Fruit fly (Drosophila melanogaster): ENCODE measurements around the gene CG7365.

Gene CG7365

dm6 chr3L:20127281-20127680 lies at the start of gene CG7365:
Gene CG7365, minus strand, starts transcription at chr3L:20127381.
- TF ChIP-seq CG8478 (optimal IDR thresholded peaks at IDR 0.05) (no peak), usp (GFP tag; optimal IDR thresholded peaks at IDR 0.05) (no peak), EcR (GFP tag; optimal IDR thresholded peaks at IDR 0.05) (no peak), Dll (optimal IDR thresholded peaks at IDR 0.05) (no peak), psq (optimal IDR thresholded peaks at IDR 0.05) (no peak), pan (optimal IDR thresholded peaks at IDR 0.05) (no peak)

dm6 chr3L:20168152-20168551 lies 41.0 kb upstream of the CG7365 start:
- no peak for TF ChIP-seq CG8478 (optimal IDR thresholded peaks at IDR 0.05)
- TF ChIP-seq psq (optimal IDR thresholded peaks at IDR 0.05): no peak

dm6 chr3L:20140589-20141207 lies 13.5 kb upstream of the CG7365 start, which contains the start of gene CG7328:
Gene CG7328, minus strand, starts transcription at chr3L:20140607.
- TF ChIP-seq pan (optimal IDR thresholded peaks at IDR 0.05): no peak
- no peak for TF ChIP-seq usp (GFP tag; optimal IDR thresholded peaks at IDR 0.05)
- no peak for TF ChIP-seq Dll (optimal IDR thresholded peaks at IDR 0.05)
- no peak for TF ChIP-seq EcR (GFP tag; optimal IDR thresholded peaks at IDR 0.05)
- TF ChIP-seq psq (optimal IDR thresholded peaks at IDR 0.05): no peak
- no peak for TF ChIP-seq CG8478 (optimal IDR thresholded peaks at IDR 0.05)

- no peak for TF ChIP-seq EcR (GFP tag; optimal IDR thresholded peaks at IDR 0.05)
- no peak for TF ChIP-seq pan (optimal IDR thresholded peaks at IDR 0.05)
- TF ChIP-seq Dll (optimal IDR thresholded peaks at IDR 0.05): no peak
- TF ChIP-seq CG8478 (optimal IDR thresholded peaks at IDR 0.05): no peak
- TF ChIP-seq psq (optimal IDR thresholded peaks at IDR 0.05): no peak
- no peak for TF ChIP-seq usp (GFP tag; optimal IDR thresholded peaks at IDR 0.05)
These were observed 11.1 kb upstream of the CG7365 start for dm6 chr3L:20138327-20138726.

dm6 chr3L:20133168-20133567 lies 6.0 kb upstream of the CG7365 start, which contains the start of gene CG7335:
Gene CG7335, minus strand, starts transcription at chr3L:20133268.
- TF ChIP-seq Dll (optimal IDR thresholded peaks at IDR 0.05): no peak
- no peak for TF ChIP-seq EcR (GFP tag; optimal IDR thresholded peaks at IDR 0.05)
- no peak for TF ChIP-seq CG8478 (optimal IDR thresholded peaks at IDR 0.05)
- TF ChIP-seq pan (optimal IDR thresholded peaks at IDR 0.05): no peak
- no peak for TF ChIP-seq usp (GFP tag; optimal IDR thresholded peaks at IDR 0.05)
- TF ChIP-seq psq (optimal IDR thresholded peaks at IDR 0.05): no peak

- TF ChIP-seq CG8478 (optimal IDR thresholded peaks at IDR 0.05): no peak
- TF ChIP-seq usp (GFP tag; optimal IDR thresholded peaks at IDR 0.05): no peak
- TF ChIP-seq pan (optimal IDR thresholded peaks at IDR 0.05): no peak
- no peak for TF ChIP-seq psq (optimal IDR thresholded peaks at IDR 0.05)
- TF ChIP-seq Dll (optimal IDR thresholded peaks at IDR 0.05): no peak
- TF ChIP-seq EcR (GFP tag; optimal IDR thresholded peaks at IDR 0.05): no peak
These were observed 4.5 kb upstream of the CG7365 start, which contains the start of gene obst-J for dm6 chr3L:20131643-20132042. Gene obst-J, minus strand, starts transcription at chr3L:20131743.

- no peak for TF ChIP-seq psq (optimal IDR thresholded peaks at IDR 0.05)
These were observed 1.9 kb upstream of the CG7365 start, which contains the start of gene gig for dm6 chr3L:20129032-20129431. Gene gig, plus strand, starts transcription at chr3L:20129181.

dm6 chr3L:20126106-20126505 lies 1.1 kb downstream of the CG7365 start:
- TF ChIP-seq pan (optimal IDR thresholded peaks at IDR 0.05) (no peak), EcR (GFP tag; optimal IDR thresholded peaks at IDR 0.05) (no peak), CG8478 (optimal IDR thresholded peaks at IDR 0.05) (no peak), usp (GFP tag; optimal IDR thresholded peaks at IDR 0.05) (no peak), Dll (optimal IDR thresholded peaks at IDR 0.05) (no peak), psq (optimal IDR thresholded peaks at IDR 0.05) (no peak)

- TF ChIP-seq Dll (optimal IDR thresholded peaks at IDR 0.05) (no peak), pan (optimal IDR thresholded peaks at IDR 0.05) (no peak), usp (GFP tag; optimal IDR thresholded peaks at IDR 0.05) (no peak), EcR (GFP tag; optimal IDR thresholded peaks at IDR 0.05) (no peak), CG8478 (optimal IDR thresholded peaks at IDR 0.05) (no peak), psq (optimal IDR thresholded peaks at IDR 0.05) (no peak)
These were observed 4.1 kb downstream of the CG7365 start for dm6 chr3L:20123038-20123437.

dm6 chr3L:20112797-20113368 lies 14.3 kb downstream of the CG7365 start, which contains the start of gene CG14187:
Gene CG14187, minus strand, starts transcription at chr3L:20112847.
- no peak for TF ChIP-seq psq (optimal IDR thresholded peaks at IDR 0.05)

- TF ChIP-seq pan (optimal IDR thresholded peaks at IDR 0.05): no peak
- TF ChIP-seq CG8478 (optimal IDR thresholded peaks at IDR 0.05): no peak
- no peak for TF ChIP-seq psq (optimal IDR thresholded peaks at IDR 0.05)
These were observed 15.7 kb downstream of the CG7365 start, which contains the start of gene Ir76b for dm6 chr3L:20111434-20111833. Gene Ir76b, minus strand, starts transcription at chr3L:20111534.

dm6 chr3L:20105794-20106193 lies 21.4 kb downstream of the CG7365 start, which contains the start of gene CG14185:
Gene CG14185, plus strand, starts transcription at chr3L:20106094.
- TF ChIP-seq usp (GFP tag; optimal IDR thresholded peaks at IDR 0.05) (no peak), CG8478 (optimal IDR thresholded peaks at IDR 0.05) (no peak), Dll (optimal IDR thresholded peaks at IDR 0.05) (no peak), pan (optimal IDR thresholded peaks at IDR 0.05) (no peak), psq (optimal IDR thresholded peaks at IDR 0.05) (no peak), EcR (GFP tag; optimal IDR thresholded peaks at IDR 0.05) (no peak)

- no peak for TF ChIP-seq psq (optimal IDR thresholded peaks at IDR 0.05)
- TF ChIP-seq pan (optimal IDR thresholded peaks at IDR 0.05): no peak
- TF ChIP-seq Dll (optimal IDR thresholded peaks at IDR 0.05): no peak
These were observed 22.6 kb downstream of the CG7365 start for dm6 chr3L:20104543-20105046.

All from whole organism.